Worm (Caenorhabditis elegans) whole organism, dauer: ENCODE measurements around the gene D1005.6.
"Not testable (repeated sequence)": the region's sequence is repeated elsewhere in the genome, so short reads cannot be mapped to it uniquely, and the experiment has no call there.

Experiments used
- unc-62 ChIP-seq: sonication (generic microtip); optimal IDR thresholded peaks from 2 replicates; lab custom pipeline; 2017; ENCODE audit warnings: missing biosample characterization, missing genetic modification reagents, missing genetic modification characterization

Gene D1005.6

ce11 chrX:1453770-1454169 is 10.8 kb downstream of the D1005.6 start, which contains the start of gene cebp-1:
Gene cebp-1 (minus strand): TSS chrX:1453868.
- TF ChIP-seq unc-62, result no peak

ce11 chrX:1451816-1452602 is 12.6 kb downstream of the D1005.6 start:
- TF ChIP-seq unc-62, result no peak

ce11 chrX:1451240-1451639 is 13.4 kb downstream of the D1005.6 start:
- TF ChIP-seq unc-62, result no peak

- TF ChIP-seq unc-62, result no peak
These were observed 14.2 kb downstream of the D1005.6 start, which contains the start of gene W05H7.1 for ce11 chrX:1450352-1450818. Gene W05H7.1 (plus strand): TSS chrX:1450768.

ce11 chrX:1446593-1447141 is 17.9 kb downstream of the D1005.6 start, which contains the start of gene zfp-3:
Gene zfp-3 (minus strand): TSS chrX:1446643.
- TF ChIP-seq unc-62, result peak; percentile 5

ce11 chrX:1445696-1446095 is 18.9 kb downstream of the D1005.6 start:
- no peak for TF ChIP-seq unc-62

ce11 chrX:1443556-1444243 is 20.9 kb downstream of the D1005.6 start:
- TF ChIP-seq unc-62, result no peak

- TF ChIP-seq unc-62, result no peak
These were observed 22.9 kb downstream of the D1005.6 start for ce11 chrX:1441602-1442183.

ce11 chrX:1440161-1440560 is 24.4 kb downstream of the D1005.6 start, which contains the start of gene sedl-1:
Gene sedl-1 (minus strand): TSS chrX:1440261.
- no peak for TF ChIP-seq unc-62

ce11 chrX:1438925-1439324 is 25.7 kb downstream of the D1005.6 start:
- no peak for TF ChIP-seq unc-62

ce11 chrX:1437097-1437496 is 27.5 kb downstream of the D1005.6 start:
- TF ChIP-seq unc-62, result no peak

ce11 chrX:1430707-1431106 is 33.9 kb downstream of the D1005.6 start, which contains the start of gene F19G12.1:
Gene F19G12.1 (plus strand): TSS chrX:1431007.
- TF ChIP-seq unc-62, result not testable (repeated sequence)

ce11 chrX:1426425-1426824 is 38.2 kb downstream of the D1005.6 start, which contains the start of gene F19G12.11:
Gene F19G12.11 (minus strand): TSS chrX:1426525.
- no peak for TF ChIP-seq unc-62

ce11 chrX:1424509-1424908 is 40.1 kb downstream of the D1005.6 start, which contains the start of gene F19G12.3:
Gene F19G12.3 (plus strand): TSS chrX:1424809.
- TF ChIP-seq unc-62, result no peak

- no peak for TF ChIP-seq unc-62
These were observed 44.1 kb downstream of the D1005.6 start for ce11 chrX:1420524-1420923.

- no peak for TF ChIP-seq unc-62
These were observed 45.4 kb downstream of the D1005.6 start, which contains the start of gene F19G12.9 for ce11 chrX:1419163-1419696. Gene F19G12.9 (plus strand): TSS chrX:1419213.
